Worm (Caenorhabditis elegans): ENCODE data around the gene srsy-2.

DNA sequence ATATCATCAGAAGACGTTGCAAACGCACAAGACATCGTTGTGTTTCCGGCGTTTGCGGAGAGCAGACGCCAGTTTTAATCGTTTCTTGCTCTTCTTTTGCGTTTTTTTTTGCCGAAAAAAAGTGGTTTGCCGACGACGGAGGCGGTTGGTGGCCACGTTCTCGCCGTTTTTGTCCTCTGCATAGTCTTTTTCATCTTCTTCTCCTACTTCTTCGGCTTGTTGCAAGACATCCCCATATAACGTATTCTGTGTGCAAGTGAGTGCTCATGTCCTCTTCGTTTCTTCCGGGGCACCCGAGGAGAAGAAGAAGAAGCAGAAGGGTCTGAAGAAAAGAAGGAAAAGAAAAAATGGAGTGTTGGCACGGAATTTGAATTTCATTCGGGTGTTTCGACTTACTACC lies 51.9 kb downstream of the srsy-2 start:
- TF ChIP-seq nhr-12 (tag; optimal IDR thresholded peaks at IDR 0.05) (no peak), ham-2 (GFP tag; optimal IDR thresholded peaks at IDR 0.05) (no peak), snpc-4 (tag; optimal IDR thresholded peaks at IDR 0.05) (no peak), nhr-237 (tag; optimal IDR thresholded peaks at IDR 0.05) (no peak), nhr-76 (tag; optimal IDR thresholded peaks at IDR 0.05) (no peak), unc-62 (GFP tag; optimal IDR thresholded peaks at IDR 0.05) (no peak), blmp-1 (tag; optimal IDR thresholded peaks at IDR 0.05) (no peak), nhr-2 (tag; optimal IDR thresholded peaks at IDR 0.05) (no peak)
